Worm (Caenorhabditis elegans) whole organism, L1 larva: ENCODE results near the gene T14B4.19.

Experiments
- C16A3.4 ChIP-seq: fragments of 150-350 bp; optimal IDR thresholded peaks from 2 replicates; lab custom pipeline; 2014; ENCODE audit warnings: missing biosample characterization, missing genetic modification characterization
- C34B4.2 ChIP-seq: sonication (generic microtip); optimal IDR thresholded peaks from 2 replicates; lab custom pipeline; 2017; ENCODE audit warnings: mild to moderate bottlenecking, missing genetic modification characterization, missing compliant biosample characterization
- Y116A8C.19 ChIP-seq: sonication (generic microtip); optimal IDR thresholded peaks from 2 replicates; lab custom pipeline; 2016; ENCODE audit warnings: missing compliant biosample characterization, missing genetic modification characterization, borderline replicate concordance
- aha-1 ChIP-seq: fragments of 150-350 bp; optimal IDR thresholded peaks from 2 replicates; lab custom pipeline; 2014; ENCODE audit warnings: missing biosample characterization, missing genetic modification characterization
- alr-1 ChIP-seq: fragments of 200-800 bp; sonication (Bioruptor generic); optimal IDR thresholded peaks from 2 replicates; lab custom pipeline; 2018; ENCODE audit warnings: borderline replicate concordance, mild to moderate bottlenecking, missing genetic modification characterization, missing compliant biosample characterization
- ama-1 ChIP-seq: fragments of 150-350 bp; optimal IDR thresholded peaks from 2 replicates; lab custom pipeline; 2014
- ceh-8 ChIP-seq: fragments of 200-800 bp; sonication (Bioruptor generic); optimal IDR thresholded peaks from 2 replicates; lab custom pipeline; 2018; ENCODE audit warnings: mild to moderate bottlenecking, missing genetic modification characterization, moderate library complexity, missing compliant biosample characterization
- ceh-90 ChIP-seq: sonication (generic microtip); optimal IDR thresholded peaks from 2 replicates; lab custom pipeline; 2016; ENCODE audit warnings: missing genetic modification characterization, missing compliant biosample characterization
- dsc-1 ChIP-seq: sonication (generic microtip); optimal IDR thresholded peaks from 2 replicates; lab custom pipeline; 2016; ENCODE audit warnings: mild to moderate bottlenecking, missing genetic modification characterization, missing compliant biosample characterization
- efl-3 ChIP-seq: fragments of 200-800 bp; sonication (Bioruptor generic); optimal IDR thresholded peaks from 2 replicates; lab custom pipeline; 2018; ENCODE audit warnings: mild to moderate bottlenecking, missing genetic modification characterization, missing compliant biosample characterization
- elt-2 ChIP-seq: sonication (generic microtip); optimal IDR thresholded peaks from 2 replicates; lab custom pipeline; 2016; ENCODE audit warnings: missing genetic modification characterization, mild to moderate bottlenecking, inconsistent platforms, missing compliant biosample characterization, missing genetic modification reagents
- elt-3 ChIP-seq, 6 experiments: fragments of 150-350 bp in 1 of 6; sonication (generic microtip); optimal IDR thresholded peaks; 2 replicates each; lab custom pipeline; 2017 to 2018; ENCODE audit warnings: missing biosample characterization in 6 of 6, missing genetic modification characterization in 6 of 6, inconsistent platforms in 1 of 6
- ets-5 ChIP-seq: fragments of 200-800 bp; sonication (Bioruptor generic); IDR thresholded peaks from 2 replicates; pipeline ENCODE4 v1.3.6; 2022; ENCODE audit warnings: missing genetic modification characterization, missing compliant biosample characterization
- fkh-10 ChIP-seq: sonication (generic microtip); optimal IDR thresholded peaks from 2 replicates; lab custom pipeline; 2017; ENCODE audit warnings: missing biosample characterization, missing genetic modification reagents, missing genetic modification characterization
- fkh-4 ChIP-seq: sonication (generic microtip); optimal IDR thresholded peaks from 2 replicates; lab custom pipeline; 2016; ENCODE audit warnings: missing compliant biosample characterization, missing genetic modification characterization, borderline replicate concordance
- fkh-8 ChIP-seq: sonication (generic microtip); optimal IDR thresholded peaks from 2 replicates; lab custom pipeline; 2016; ENCODE audit warnings: mild to moderate bottlenecking, missing genetic modification characterization, missing compliant biosample characterization
- grh-1 ChIP-seq: fragments of 200-800 bp; sonication (Bioruptor generic); IDR thresholded peaks from 2 replicates; pipeline ENCODE4 v1.3.6; 2022; ENCODE audit warnings: missing genetic modification reagents, missing genetic modification characterization, missing compliant biosample characterization
- hlh-17 ChIP-seq: fragments of 200-800 bp; sonication (Bioruptor generic); optimal IDR thresholded peaks from 2 replicates; lab custom pipeline; 2018; ENCODE audit warnings: missing genetic modification characterization, mild to moderate bottlenecking, missing compliant biosample characterization, moderate library complexity, borderline replicate concordance
- isw-1 ChIP-seq: fragments of 200-800 bp; sonication (Bioruptor generic); IDR thresholded peaks from 2 replicates; pipeline ENCODE4 v1.3.6; 2022; ENCODE audit warnings: missing genetic modification characterization, missing compliant biosample characterization
- lin-15B ChIP-seq: fragments of 150-350 bp; sonication (generic microtip); optimal IDR thresholded peaks from 3 replicates; lab custom pipeline; 2014; ENCODE audit warnings: missing biosample characterization, missing genetic modification characterization
- lin-39 ChIP-seq: fragments of 150-350 bp; optimal IDR thresholded peaks from 2 replicates; lab custom pipeline; 2014; ENCODE audit warnings: missing biosample characterization, missing genetic modification reagents, missing genetic modification characterization
- lsy-2 ChIP-seq, 2 experiments: fragments of 150-350 bp; optimal IDR thresholded peaks; 2 replicates each; lab custom pipeline; 2014; ENCODE audit warnings: missing biosample characterization in 2 of 2, missing genetic modification characterization in 2 of 2
- mef-2 ChIP-seq: fragments of 150-350 bp; optimal IDR thresholded peaks from 2 replicates; lab custom pipeline; 2014; ENCODE audit warnings: missing biosample characterization, missing genetic modification characterization
- nhr-11 ChIP-seq: fragments of 150-350 bp; optimal IDR thresholded peaks from 2 replicates; lab custom pipeline; 2014; ENCODE audit warnings: missing biosample characterization, missing genetic modification characterization
- nhr-12 ChIP-seq: sonication (generic microtip); optimal IDR thresholded peaks from 2 replicates; lab custom pipeline; 2017; ENCODE audit warnings: missing biosample characterization, missing genetic modification characterization
- nhr-20 ChIP-seq: sonication (generic microtip); optimal IDR thresholded peaks from 2 replicates; lab custom pipeline; 2016; ENCODE audit warnings: mild to moderate bottlenecking, missing genetic modification characterization, missing compliant biosample characterization
- nhr-28 ChIP-seq: fragments of 150-350 bp; optimal IDR thresholded peaks from 2 replicates; lab custom pipeline; 2014; ENCODE audit warnings: missing biosample characterization, missing genetic modification characterization
- nhr-71 ChIP-seq: sonication (generic microtip); optimal IDR thresholded peaks from 2 replicates; lab custom pipeline; 2016; ENCODE audit warnings: mild to moderate bottlenecking, missing genetic modification characterization, moderate library complexity, missing compliant biosample characterization
- nhr-77 ChIP-seq: fragments of 150-350 bp; optimal IDR thresholded peaks from 2 replicates; lab custom pipeline; 2014; ENCODE audit warnings: missing biosample characterization, missing genetic modification characterization
- nhr-84 ChIP-seq: sonication (generic microtip); optimal IDR thresholded peaks from 2 replicates; lab custom pipeline; 2017; ENCODE audit warnings: missing biosample characterization, missing genetic modification characterization
- nhr-85 ChIP-seq: sonication (generic microtip); peaks from one replicate; lab custom pipeline; 2016; ENCODE audit warnings: missing genetic modification characterization, inconsistent platforms, missing compliant biosample characterization
- nhr-90 ChIP-seq: sonication (generic microtip); optimal IDR thresholded peaks from 2 replicates; lab custom pipeline; 2016; ENCODE audit warnings: mild to moderate bottlenecking, missing genetic modification characterization, missing compliant biosample characterization; ENCODE audit not compliant: poor library complexity
- pag-3 ChIP-seq: sonication (generic microtip); optimal IDR thresholded peaks from 2 replicates; lab custom pipeline; 2017; ENCODE audit warnings: missing genetic modification characterization, mild to moderate bottlenecking, missing compliant biosample characterization, antibody characterized with exemption, borderline replicate concordance; ENCODE audit not compliant: insufficient read depth
- pax-3 ChIP-seq: fragments of 200-800 bp; sonication (Bioruptor generic); optimal IDR thresholded peaks from 2 replicates; lab custom pipeline; 2018; ENCODE audit warnings: mild to moderate bottlenecking, missing genetic modification characterization, moderate library complexity, missing compliant biosample characterization
- rnt-1 ChIP-seq: sonication (generic microtip); optimal IDR thresholded peaks from 2 replicates; lab custom pipeline; 2016; ENCODE audit warnings: mild to moderate bottlenecking, missing genetic modification characterization, moderate library complexity, missing compliant biosample characterization
- skn-1 ChIP-seq: fragments of 150-350 bp; optimal IDR thresholded peaks from 2 replicates; lab custom pipeline; 2014; ENCODE audit warnings: missing biosample characterization, missing genetic modification characterization
- sptf-1 ChIP-seq: fragments of 150-350 bp; optimal IDR thresholded peaks from 2 replicates; lab custom pipeline; 2014; ENCODE audit warnings: missing biosample characterization, missing genetic modification characterization
- sup-37 ChIP-seq: fragments of 200-800 bp; sonication (Bioruptor generic); optimal IDR thresholded peaks from 2 replicates; lab custom pipeline; 2018; ENCODE audit warnings: mild to moderate bottlenecking, missing genetic modification characterization, missing compliant biosample characterization
- swsn-7 ChIP-seq: sonication (generic microtip); optimal IDR thresholded peaks from 2 replicates; lab custom pipeline; 2016; ENCODE audit warnings: missing genetic modification characterization, missing compliant biosample characterization
- tlp-1 ChIP-seq: fragments of 150-350 bp; optimal IDR thresholded peaks from 2 replicates; lab custom pipeline; 2014; ENCODE audit warnings: missing biosample characterization, missing genetic modification characterization
- unc-30 ChIP-seq: sonication (generic microtip); optimal IDR thresholded peaks from 2 replicates; lab custom pipeline; 2017; ENCODE audit warnings: missing biosample characterization, missing genetic modification characterization
- unc-62 ChIP-seq: fragments of 150-350 bp; optimal IDR thresholded peaks from 2 replicates; lab custom pipeline; 2014; ENCODE audit warnings: missing biosample characterization, missing genetic modification reagents, missing genetic modification characterization
- vab-15 ChIP-seq: sonication (generic microtip); optimal IDR thresholded peaks from 2 replicates; lab custom pipeline; 2017; ENCODE audit warnings: missing genotype, mild to moderate bottlenecking, missing genetic modification characterization, missing compliant biosample characterization
- xbp-1 ChIP-seq: sonication (generic microtip); optimal IDR thresholded peaks from 2 replicates; lab custom pipeline; 2016; ENCODE audit warnings: missing genetic modification characterization, missing compliant biosample characterization
- zip-4 ChIP-seq: fragments of 200-800 bp; sonication (Bioruptor generic); optimal IDR thresholded peaks from 2 replicates; lab custom pipeline; 2018; ENCODE audit warnings: mild to moderate bottlenecking, missing genetic modification characterization, moderate library complexity, missing compliant biosample characterization

Gene T14B4.19

ce11 chrII:6698784-6699183 is 13.9 kb downstream of the T14B4.19 start, which contains the start of gene C18H9.1:
C18H9.1 (plus strand) TSS chrII:6699084.
- no peak for TF ChIP-seq alr-1 (tag; lab: Kevin White, UChicago)
- TF ChIP-seq swsn-7 (tag; lab: Kevin White, UChicago): no peak
- no peak for TF ChIP-seq unc-30 (tag; lab: Kevin White, UChicago)
- TF ChIP-seq C34B4.2 (tag; lab: Kevin White, UChicago): no peak
- no peak for TF ChIP-seq ceh-8 (GFP tag; lab: Kevin White, UChicago)
- TF ChIP-seq mef-2 (tag; lab: Kevin White, UChicago): no peak
- no peak for TF ChIP-seq nhr-11 (tag; lab: Kevin White, UChicago)
- no peak for TF ChIP-seq efl-3
- TF ChIP-seq nhr-20 (tag; lab: Kevin White, UChicago): no peak
- TF ChIP-seq fkh-10 (GFP tag; lab: Kevin White, UChicago): no peak
- no peak for TF ChIP-seq nhr-90 (tag; lab: Kevin White, UChicago)
- TF ChIP-seq ama-1 (lab: Kevin White, UChicago): no peak
- TF ChIP-seq elt-3 (tag; optimal IDR thresholded peaks at IDR 0.05; lab: Kevin White, UChicago): no peak
- no peak for TF ChIP-seq dsc-1 (tag; lab: Kevin White, UChicago)
- no peak for TF ChIP-seq C16A3.4 (tag; lab: Kevin White, UChicago)
- no peak for TF ChIP-seq lin-39 (tag; lab: Kevin White, UChicago)

ce11 chrII:6695388-6695787 is 17.3 kb downstream of the T14B4.19 start, which contains the start of gene C18H9.5:
C18H9.5 (minus strand) TSS chrII:6695566.
- TF ChIP-seq grh-1 (GFP tag; lab: Robert Waterston, UW) (no peak), ceh-90 (tag; lab: Kevin White, UChicago) (no peak), elt-3 (tag; optimal IDR thresholded peaks at IDR 0.05; lab: Kevin White, UChicago) (peak in 1 of 6 experiments; percentile 7), skn-1 (tag; lab: Kevin White, UChicago) (no peak), nhr-20 (tag; lab: Kevin White, UChicago) (peak; percentile 5), elt-2 (tag; lab: Kevin White, UChicago) (no peak), nhr-28 (tag; lab: Kevin White, UChicago) (no peak), lsy-2 (tag; optimal IDR thresholded peaks at IDR 0.05; lab: Kevin White, UChicago) (no peak)
- TF ChIP-seq, all 84 proteins: peak for 2

DNA sequence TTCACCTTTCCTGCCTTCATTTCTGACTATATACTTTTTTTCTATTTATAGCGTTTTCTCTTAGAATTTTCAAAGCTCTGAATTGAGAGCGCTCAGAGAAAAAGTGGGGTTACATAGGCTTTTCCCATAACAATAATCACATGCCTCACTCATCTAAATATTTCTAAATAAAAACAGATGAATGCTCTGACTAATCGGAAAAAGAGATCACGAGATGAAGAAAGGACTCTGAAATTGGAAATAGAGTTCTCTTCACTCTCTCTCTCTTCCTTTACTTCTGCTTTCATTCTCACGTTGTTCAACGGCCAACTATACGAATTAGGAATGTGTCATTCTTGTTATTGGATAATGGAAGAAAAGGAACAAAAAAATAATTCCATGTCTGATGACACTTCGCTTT is 23.6 kb downstream of the T14B4.19 start:
- TF ChIP-seq C16A3.4 (tag; lab: Kevin White, UChicago) (no peak), alr-1 (tag; lab: Kevin White, UChicago) (no peak), pag-3 (tag; lab: Kevin White, UChicago) (no peak), aha-1 (tag; lab: Kevin White, UChicago) (no peak), nhr-71 (tag; lab: Kevin White, UChicago) (peak; percentile 72), sup-37 (GFP tag; lab: Kevin White, UChicago) (no peak), dsc-1 (tag; lab: Kevin White, UChicago) (peak; percentile 96), lsy-2 (tag; optimal IDR thresholded peaks at IDR 0.05; lab: Kevin White, UChicago) (peak in 1 of 2 experiments; percentile 4), nhr-77 (tag; lab: Kevin White, UChicago) (no peak), unc-62 (GFP tag; lab: Kevin White, UChicago) (no peak), tlp-1 (tag; lab: Kevin White, UChicago) (no peak), grh-1 (GFP tag; lab: Robert Waterston, UW) (no peak), zip-4 (GFP tag; lab: Kevin White, UChicago) (no peak), elt-2 (tag; lab: Kevin White, UChicago) (no peak), ets-5 (GFP tag; lab: Robert Waterston, UW) (no peak), nhr-11 (tag; lab: Kevin White, UChicago) (peak; percentile 10), isw-1 (GFP tag; lab: Robert Waterston, UW) (no peak), fkh-8 (tag; lab: Kevin White, UChicago) (peak; percentile 93), vab-15 (tag; lab: Kevin White, UChicago) (no peak), xbp-1 (tag; lab: Kevin White, UChicago) (peak; percentile 15), nhr-84 (tag; lab: Kevin White, UChicago) (no peak), Y116A8C.19 (tag; lab: Kevin White, UChicago) (no peak), fkh-10 (GFP tag; lab: Kevin White, UChicago) (peak; percentile 27), rnt-1 (tag; lab: Kevin White, UChicago) (no peak), sptf-1 (tag; lab: Kevin White, UChicago) (no peak), nhr-12 (no peak), ceh-90 (tag; lab: Kevin White, UChicago) (no peak), ceh-8 (GFP tag; lab: Kevin White, UChicago) (peak; percentile 26), efl-3 (no peak), fkh-4 (tag; lab: Kevin White, UChicago) (peak; percentile 48), skn-1 (tag; lab: Kevin White, UChicago) (no peak), nhr-85 (tag; lab: Kevin White, UChicago) (no peak), elt-3 (tag; optimal IDR thresholded peaks at IDR 0.05; lab: Kevin White, UChicago) (no peak), lin-15B (tag; lab: Kevin White, UChicago) (no peak), pax-3 (tag; lab: Kevin White, UChicago) (peak; percentile 52), hlh-17 (GFP tag; lab: Kevin White, UChicago) (no peak)
